Fruit fly (Drosophila melanogaster): ENCODE measurements around the gene mtd.

Gene mtd

dm6 chr3R:5299569-5300195, 50.6 kb downstream of the mtd start, which contains the start of gene Tim17b1:
Gene Tim17b1, plus strand, starts transcription at chr3R:5300145.
- peak; percentile 75 for TF ChIP-seq vri (GFP tag; optimal IDR thresholded peaks at IDR 0.05)
- TF ChIP-seq Eip78C (GFP tag) = peak; percentile 47
- TF ChIP-seq Blimp-1 (GFP tag; optimal IDR thresholded peaks at IDR 0.05) = no peak

- TF ChIP-seq Blimp-1 (GFP tag; optimal IDR thresholded peaks at IDR 0.05) (peak; percentile 46), Eip78C (GFP tag) (peak; percentile 61), CG1621 (tag; optimal IDR thresholded peaks at IDR 0.05) (no peak), salr (GFP tag; optimal IDR thresholded peaks at IDR 0.05) (no peak), CG11762 (GFP tag; optimal IDR thresholded peaks at IDR 0.05; ENCODE audit: insufficient read depth) (no peak), vri (GFP tag; optimal IDR thresholded peaks at IDR 0.05) (peak; percentile 0), CG31627 (GFP tag; optimal IDR thresholded peaks at IDR 0.05) (peak; percentile 69), cyc (GFP tag; optimal IDR thresholded peaks at IDR 0.05) (peak; percentile 55), CG11294 (GFP tag; IDR thresholded peaks at IDR 0.05) (no peak), fd85E (GFP tag; optimal IDR thresholded peaks at IDR 0.05) (no peak), topi (GFP tag; optimal IDR thresholded peaks at IDR 0.05) (peak; percentile 42), Eip75B (GFP tag; optimal IDR thresholded peaks at IDR 0.05) (peak; percentile 8), fkh (GFP tag; optimal IDR thresholded peaks at IDR 0.05) (peak; percentile 54), Sox14 (GFP tag; optimal IDR thresholded peaks at IDR 0.05) (peak; percentile 46), eg (GFP tag; IDR thresholded peaks at IDR 0.05) (no peak), esn (GFP tag; optimal IDR thresholded peaks at IDR 0.05) (peak; percentile 54), CG6276 (GFP tag; optimal IDR thresholded peaks at IDR 0.05) (no peak), CG10631 (GFP tag; optimal IDR thresholded peaks at IDR 0.05) (peak; percentile 48), acj6 (GFP tag; optimal IDR thresholded peaks at IDR 0.05) (peak; percentile 49), CG8632 (GFP tag; optimal IDR thresholded peaks at IDR 0.05) (no peak), CG3032 (tag; optimal IDR thresholded peaks at IDR 0.05) (no peak), lz (GFP tag; optimal IDR thresholded peaks at IDR 0.05) (peak; percentile 48), CG6792 (GFP tag; optimal IDR thresholded peaks at IDR 0.05) (peak; percentile 22), pdm3 (GFP tag; optimal IDR thresholded peaks at IDR 0.05) (no peak), Hr4 (GFP tag; optimal IDR thresholded peaks at IDR 0.05) (peak; percentile 33), svp (GFP tag) (peak; percentile 11), CG11902 (GFP tag; optimal IDR thresholded peaks at IDR 0.05) (peak; percentile 6), Ets21C (GFP tag; optimal IDR thresholded peaks at IDR 0.05) (peak; percentile 34), Met (GFP tag; optimal IDR thresholded peaks at IDR 0.05) (no peak), dac (GFP tag; optimal IDR thresholded peaks at IDR 0.05) (peak; percentile 6), Lpt (GFP tag; optimal IDR thresholded peaks at IDR 0.05) (no peak), dsx (GFP tag; optimal IDR thresholded peaks at IDR 0.05; ENCODE audit: poor library complexity, severe bottlenecking) (no peak), Hr39 (GFP tag; optimal IDR thresholded peaks at IDR 0.05) (peak; percentile 61)
Measured at dm6 chr3R:5298599-5299307, 51.5 kb downstream of the mtd start.

dm6 chr3R:5297315-5297714, 52.9 kb downstream of the mtd start:
- peak; percentile 14 for TF ChIP-seq esn (GFP tag; optimal IDR thresholded peaks at IDR 0.05)
- peak; percentile 70 for TF ChIP-seq fkh (GFP tag; optimal IDR thresholded peaks at IDR 0.05)
- TF ChIP-seq ss (GFP tag; optimal IDR thresholded peaks at IDR 0.05) = no peak
- TF ChIP-seq svp (GFP tag) = peak; percentile 55

dm6 chr3R:5295090-5295489, 55.2 kb downstream of the mtd start:
- TF ChIP-seq fd85E (GFP tag; optimal IDR thresholded peaks at IDR 0.05) = no peak
- no peak for TF ChIP-seq Gug (GFP tag; IDR thresholded peaks at IDR 0.05)
- no peak for TF ChIP-seq Smox (GFP tag; optimal IDR thresholded peaks at IDR 0.05)
- no peak for TF ChIP-seq CG1621 (tag; optimal IDR thresholded peaks at IDR 0.05)
- no peak for TF ChIP-seq Hr39 (GFP tag; optimal IDR thresholded peaks at IDR 0.05)
- no peak for TF ChIP-seq CG11762 (GFP tag; optimal IDR thresholded peaks at IDR 0.05; ENCODE audit: insufficient read depth)
- no peak for TF ChIP-seq Eip93F (GFP tag; optimal IDR thresholded peaks at IDR 0.05)
- no peak for TF ChIP-seq Ets96B (tag; optimal IDR thresholded peaks at IDR 0.05)
- TF ChIP-seq CG6163 (GFP tag; IDR thresholded peaks at IDR 0.05) = no peak
- no peak for TF ChIP-seq CG16779 (tag; optimal IDR thresholded peaks at IDR 0.05)
- TF ChIP-seq esn (GFP tag; optimal IDR thresholded peaks at IDR 0.05) = no peak
- no peak for TF ChIP-seq OdsH (GFP tag; optimal IDR thresholded peaks at IDR 0.05)
- no peak for TF ChIP-seq CG11294 (GFP tag; IDR thresholded peaks at IDR 0.05)
